Worm (Caenorhabditis elegans): ENCODE measurements around the gene B0272.4.

DNA sequence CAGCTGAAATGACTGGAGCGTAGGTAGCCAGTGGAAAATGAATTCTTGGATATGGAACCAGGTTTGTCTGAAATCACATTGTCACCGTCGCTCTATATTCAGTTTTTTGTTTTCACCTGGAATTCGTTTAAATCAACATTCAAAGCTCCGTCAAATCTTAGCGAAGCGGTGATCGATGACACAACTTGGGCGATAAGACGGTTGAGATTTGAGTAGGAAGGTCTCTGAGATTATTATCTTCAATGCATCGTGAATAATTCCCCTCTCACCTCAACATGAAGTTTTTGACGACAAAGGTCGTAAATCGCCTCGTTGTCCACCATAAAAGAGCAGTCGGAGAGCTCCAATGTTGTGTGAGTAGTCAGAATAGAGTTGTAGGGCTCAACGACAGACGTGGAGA, 28.3 kb downstream of the B0272.4 start:
- TF ChIP-seq sox-4 (tag; optimal IDR thresholded peaks at IDR 0.05): no peak
- no peak for TF ChIP-seq blmp-1 (tag; optimal IDR thresholded peaks at IDR 0.05)
- no peak for TF ChIP-seq nhr-11 (tag; optimal IDR thresholded peaks at IDR 0.05)
- no peak for TF ChIP-seq lir-3 (tag; optimal IDR thresholded peaks at IDR 0.05; ENCODE audit: poor library complexity)
- TF ChIP-seq swsn-7 (tag; optimal IDR thresholded peaks at IDR 0.05): no peak
- TF ChIP-seq tbx-2 (tag; optimal IDR thresholded peaks at IDR 0.05): no peak
- TF ChIP-seq snpc-4 (tag; optimal IDR thresholded peaks at IDR 0.05): no peak
- no peak for TF ChIP-seq nhr-76 (tag; optimal IDR thresholded peaks at IDR 0.05)
- TF ChIP-seq mef-2 (tag; optimal IDR thresholded peaks at IDR 0.05): no peak

All from whole organism, L1 larva.